Worm (Caenorhabditis elegans): ENCODE data around the gene ift-43.

ift-43 gene

DNA sequence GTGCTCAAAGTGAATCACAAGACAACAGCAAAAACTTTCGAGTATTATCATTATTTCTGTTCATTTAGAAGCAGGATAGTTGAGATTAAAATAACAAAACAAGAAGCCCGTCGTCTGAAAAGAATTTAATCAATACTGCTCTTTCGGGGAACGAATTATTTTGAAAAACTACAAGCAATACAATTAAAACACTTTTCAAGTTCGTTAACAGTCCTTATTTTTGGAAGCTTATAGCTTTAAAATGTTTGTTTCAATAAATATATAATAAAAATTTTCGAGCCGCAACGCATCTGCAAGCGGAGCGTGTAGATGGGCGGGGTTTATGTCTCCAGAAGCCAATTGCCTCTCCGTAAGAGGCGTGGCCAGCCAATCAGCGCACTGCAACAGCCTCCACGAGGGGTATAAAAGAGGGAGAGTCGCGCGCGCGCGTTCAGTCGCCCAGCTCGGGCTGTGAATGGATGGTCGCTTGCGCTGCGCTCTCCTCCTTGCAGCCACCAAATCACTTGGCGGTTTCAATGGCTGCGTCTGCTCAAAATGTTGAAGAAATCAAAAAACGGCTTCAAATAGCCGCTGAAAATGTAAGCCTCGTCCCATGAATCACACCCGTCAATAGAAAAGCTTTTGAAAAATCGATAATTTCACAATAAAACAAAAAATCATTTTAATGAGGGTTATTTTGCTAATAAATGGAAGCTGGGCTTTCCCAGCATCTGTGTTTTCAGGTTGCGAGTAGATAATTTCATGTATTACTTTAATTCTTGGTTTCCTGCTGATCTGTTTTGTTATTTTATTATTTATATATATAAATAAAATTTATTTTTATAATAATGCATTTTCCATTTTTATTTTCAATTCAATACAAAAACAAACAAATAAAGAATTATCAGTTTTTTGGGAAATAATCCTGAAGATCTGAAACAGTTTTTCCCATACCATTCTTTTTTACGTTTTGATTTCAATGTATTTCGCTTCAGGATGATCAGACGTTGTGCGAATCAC, at the start of gene ift-43, which contains the start of gene mdt-26:
TSS of gene ift-43 (minus strand) at position 51 of the 999 bp plus-strand sequence.
TSS of gene mdt-26 (plus strand) at position 446 of the 999 bp plus-strand sequence.
- peak; percentile 78 for TF ChIP-seq ham-2 (GFP tag; optimal IDR thresholded peaks at IDR 0.05)
- peak; percentile 74 for TF ChIP-seq unc-120 (tag; optimal IDR thresholded peaks at IDR 0.05; ENCODE audit: poor library complexity, severe bottlenecking)
- TF ChIP-seq nhr-12 (tag; optimal IDR thresholded peaks at IDR 0.05): no peak
- peak; percentile 70 for TF ChIP-seq drap-1 (GFP tag; optimal IDR thresholded peaks at IDR 0.05)
- TF ChIP-seq mls-2 (tag; optimal IDR thresholded peaks at IDR 0.05): peak; percentile 40
- no peak for TF ChIP-seq bed-3 (GFP tag; optimal IDR thresholded peaks at IDR 0.05)
- no peak for TF ChIP-seq nhr-28 (tag; optimal IDR thresholded peaks at IDR 0.05)
- TF ChIP-seq pha-4 (tag; optimal IDR thresholded peaks at IDR 0.05): peak; percentile 53
- no peak for TF ChIP-seq elt-3 (tag; optimal IDR thresholded peaks at IDR 0.05)
- TF ChIP-seq ceh-39 (tag; optimal IDR thresholded peaks at IDR 0.05): no peak
- TF ChIP-seq nhr-2 (tag; optimal IDR thresholded peaks at IDR 0.05): no peak
- peak; percentile 42 for TF ChIP-seq mep-1 (tag; optimal IDR thresholded peaks at IDR 0.05)
- TF ChIP-seq lin-13 (tag; optimal IDR thresholded peaks at IDR 0.05): peak; percentile 73
- peak; percentile 32 for TF ChIP-seq flh-1 (GFP tag; optimal IDR thresholded peaks at IDR 0.05)
- peak; percentile 85 for TF ChIP-seq sptf-1 (tag; optimal IDR thresholded peaks at IDR 0.05)
- TF ChIP-seq hlh-1 (tag; optimal IDR thresholded peaks at IDR 0.05): peak; percentile 55
- TF ChIP-seq sem-2 (GFP tag; optimal IDR thresholded peaks at IDR 0.05): no peak
- TF ChIP-seq snpc-4 (tag; optimal IDR thresholded peaks at IDR 0.05): no peak
- peak; percentile 67 for TF ChIP-seq M03D4.4 (tag; optimal IDR thresholded peaks at IDR 0.05)
- TF ChIP-seq nhr-76 (tag; optimal IDR thresholded peaks at IDR 0.05): no peak
- no peak for TF ChIP-seq lin-32 (GFP tag; optimal IDR thresholded peaks at IDR 0.05)
- TF ChIP-seq zip-8 (tag; optimal IDR thresholded peaks at IDR 0.05): no peak
- TF ChIP-seq lsy-2 (tag; optimal IDR thresholded peaks at IDR 0.05): peak; percentile 86
- TF ChIP-seq unc-62 (GFP tag; optimal IDR thresholded peaks at IDR 0.05): peak; percentile 42
- TF ChIP-seq unc-39 (tag; optimal IDR thresholded peaks at IDR 0.05): no peak
- peak; percentile 20 for TF ChIP-seq ztf-11 (tag; optimal IDR thresholded peaks at IDR 0.05)
- TF ChIP-seq nhr-237 (tag; optimal IDR thresholded peaks at IDR 0.05): no peak
- TF ChIP-seq blmp-1 (tag; optimal IDR thresholded peaks at IDR 0.05): no peak
- TF ChIP-seq elt-1 (tag; optimal IDR thresholded peaks at IDR 0.05; ENCODE audit: borderline replicate concordance, insufficient read depth): no peak
- peak; percentile 48 for TF ChIP-seq mab-5 (tag; optimal IDR thresholded peaks at IDR 0.05)
- TF ChIP-seq cnd-1 (tag; optimal IDR thresholded peaks at IDR 0.05): peak; percentile 80
- TF ChIP-seq ceh-83 (GFP tag; optimal IDR thresholded peaks at IDR 0.05): no peak
- peak; percentile 36 for TF ChIP-seq ces-1 (GFP tag; optimal IDR thresholded peaks at IDR 0.05)
- no peak for TF ChIP-seq tbx-8 (GFP tag; optimal IDR thresholded peaks at IDR 0.05)
- TF ChIP-seq ceh-43 (GFP tag; optimal IDR thresholded peaks at IDR 0.05): no peak

DNA sequence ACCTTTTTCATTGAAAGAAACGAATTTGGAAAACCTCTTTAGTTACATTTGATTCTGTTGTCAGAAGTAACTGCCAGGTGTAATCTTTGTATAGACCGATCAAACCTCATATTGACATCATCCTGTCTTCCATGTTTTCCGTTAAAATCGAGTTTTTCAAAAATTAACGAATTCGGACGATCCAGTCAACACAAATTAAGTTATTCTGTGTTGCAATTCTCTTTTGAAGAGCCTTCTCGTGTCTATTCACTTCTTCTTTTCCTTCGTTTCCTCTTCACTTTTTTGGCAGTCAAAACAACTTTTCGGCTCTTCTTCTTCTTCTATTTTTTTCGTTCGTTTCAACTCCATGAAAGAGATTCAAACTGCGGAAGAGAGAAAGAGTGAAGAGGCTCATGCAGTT, 47.6 kb upstream of the ift-43 start:
- TF ChIP-seq ces-1 (GFP tag; optimal IDR thresholded peaks at IDR 0.05) (peak; percentile 89), tbx-8 (GFP tag; optimal IDR thresholded peaks at IDR 0.05) (no peak)

DNA sequence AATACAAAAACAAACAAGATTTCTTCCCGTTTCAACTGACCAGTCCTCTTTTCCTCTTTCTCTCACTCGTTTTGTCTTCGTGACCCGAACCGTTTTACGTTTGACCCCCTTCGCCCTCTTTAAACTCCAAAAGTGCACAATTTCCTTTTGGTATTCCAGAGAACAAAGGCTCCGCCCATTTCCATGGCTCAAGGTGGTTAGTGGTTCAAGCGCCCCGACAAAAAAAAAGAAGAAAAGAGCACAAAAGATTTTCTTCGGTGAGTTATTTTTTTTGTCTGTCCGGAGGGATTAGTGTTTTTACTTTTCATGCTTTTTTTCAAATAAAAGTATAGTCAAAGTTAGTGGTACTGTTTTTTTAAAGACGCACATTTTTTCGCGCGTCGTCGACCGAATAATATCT, 46.9 kb upstream of the ift-43 start, which contains the start of gene osta-2:
TSS of gene osta-2 (plus strand) at position 160 of the 400 bp plus-strand sequence.
- TF ChIP-seq lin-13 (tag; optimal IDR thresholded peaks at IDR 0.05): no peak
- TF ChIP-seq nhr-28 (tag; optimal IDR thresholded peaks at IDR 0.05): no peak
- TF ChIP-seq blmp-1 (tag; optimal IDR thresholded peaks at IDR 0.05): no peak
- TF ChIP-seq ceh-39 (tag; optimal IDR thresholded peaks at IDR 0.05): no peak
- no peak for TF ChIP-seq elt-1 (tag; optimal IDR thresholded peaks at IDR 0.05; ENCODE audit: borderline replicate concordance, insufficient read depth)
- no peak for TF ChIP-seq cnd-1 (tag; optimal IDR thresholded peaks at IDR 0.05)
- no peak for TF ChIP-seq ceh-43 (GFP tag; optimal IDR thresholded peaks at IDR 0.05)
- no peak for TF ChIP-seq unc-62 (GFP tag; optimal IDR thresholded peaks at IDR 0.05)
- TF ChIP-seq lsy-2 (tag; optimal IDR thresholded peaks at IDR 0.05): no peak
- no peak for TF ChIP-seq unc-39 (tag; optimal IDR thresholded peaks at IDR 0.05)
- TF ChIP-seq nhr-12 (tag; optimal IDR thresholded peaks at IDR 0.05): no peak
- TF ChIP-seq ham-2 (GFP tag; optimal IDR thresholded peaks at IDR 0.05): no peak
- no peak for TF ChIP-seq unc-120 (tag; optimal IDR thresholded peaks at IDR 0.05; ENCODE audit: poor library complexity, severe bottlenecking)
- no peak for TF ChIP-seq lin-32 (GFP tag; optimal IDR thresholded peaks at IDR 0.05)
- TF ChIP-seq ces-1 (GFP tag; optimal IDR thresholded peaks at IDR 0.05): no peak
- no peak for TF ChIP-seq mls-2 (tag; optimal IDR thresholded peaks at IDR 0.05)

Measured in whole organism, mixed stage, embryonic.